Fruit fly (Drosophila melanogaster) whole organism, embryonic: ENCODE data around the gene Tlk.

Source experiments
- Atf-2 ChIP-seq: fragments of 200-800 bp; sonication (Bioruptor generic); optimal IDR thresholded peaks from 2 replicates; lab custom pipeline; 2016; ENCODE audit warnings: missing biosample characterization, missing genetic modification characterization
- CG10267 ChIP-seq: fragments of 200-800 bp; sonication (Bioruptor generic); optimal IDR thresholded peaks from 2 replicates; lab custom pipeline; 2018; ENCODE audit warnings: missing biosample characterization, mild to moderate bottlenecking, missing genetic modification characterization, moderate library complexity
- CG10366 ChIP-seq: fragments of 200-800 bp; sonication (Bioruptor generic); IDR thresholded peaks from 2 replicates; pipeline ENCODE4 v1.3.6; 2022; ENCODE audit warnings: missing biosample characterization, missing genetic modification characterization
- CG10462 ChIP-seq: fragments of 200-800 bp; sonication (Bioruptor generic); optimal IDR thresholded peaks from 2 replicates; lab custom pipeline; 2016; ENCODE audit warnings: missing biosample characterization, missing genetic modification characterization
- CG11504 ChIP-seq: fragments of 200-800 bp; sonication (Bioruptor generic); optimal IDR thresholded peaks from 3 replicates; lab custom pipeline; 2019; ENCODE audit warnings: missing biosample characterization, mild to moderate bottlenecking, missing genetic modification characterization, moderate library complexity
- CG12391 ChIP-seq: fragments of 200-800 bp; sonication (Bioruptor generic); optimal IDR thresholded peaks from 3 replicates; lab custom pipeline; 2018; ENCODE audit warnings: missing biosample characterization, mild to moderate bottlenecking, missing genetic modification characterization, moderate library complexity
- CG12659 ChIP-seq: fragments of 200-800 bp; sonication (Bioruptor generic); optimal IDR thresholded peaks from 3 replicates; lab custom pipeline; 2017; ENCODE audit warnings: mild to moderate bottlenecking, missing biosample characterization, missing genetic modification reagents, missing genetic modification characterization
- CG13296 ChIP-seq: fragments of 200-800 bp; sonication (Bioruptor generic); optimal IDR thresholded peaks from 3 replicates; lab custom pipeline; 2018; ENCODE audit warnings: missing biosample characterization, mild to moderate bottlenecking, missing genetic modification characterization
- CG13424 ChIP-seq: fragments of 200-800 bp; sonication (Bioruptor generic); optimal IDR thresholded peaks from 2 replicates; lab custom pipeline; 2019; ENCODE audit warnings: missing biosample characterization, mild to moderate bottlenecking, missing genetic modification characterization, moderate library complexity
- CG13775 ChIP-seq: fragments of 200-800 bp; sonication (Bioruptor generic); optimal IDR thresholded peaks from 3 replicates; lab custom pipeline; 2017; ENCODE audit warnings: missing biosample characterization, mild to moderate bottlenecking, missing genetic modification characterization
- CG15011 ChIP-seq: fragments of 200-800 bp; sonication (Bioruptor generic); optimal IDR thresholded peaks from 3 replicates; lab custom pipeline; 2018; ENCODE audit warnings: missing biosample characterization, mild to moderate bottlenecking, missing genetic modification characterization
- CG15073 ChIP-seq: fragments of 200-800 bp; sonication (Bioruptor generic); optimal IDR thresholded peaks from 2 replicates; lab custom pipeline; 2016; ENCODE audit warnings: missing biosample characterization, missing genetic modification characterization
- CG15269 ChIP-seq: fragments of 200-800 bp; sonication (Bioruptor generic); optimal IDR thresholded peaks from 2 replicates; lab custom pipeline; 2018; ENCODE audit warnings: missing biosample characterization, mild to moderate bottlenecking, missing genetic modification characterization, moderate library complexity
- CG15601 ChIP-seq: fragments of 200-800 bp; sonication (Bioruptor generic); optimal IDR thresholded peaks from 3 replicates; lab custom pipeline; 2019; ENCODE audit warnings: missing biosample characterization, mild to moderate bottlenecking, missing genetic modification characterization, moderate library complexity
- CG1602 ChIP-seq: fragments of 200-800 bp; sonication (Bioruptor generic); optimal IDR thresholded peaks from 3 replicates; lab custom pipeline; 2016; ENCODE audit warnings: missing biosample characterization, missing genetic modification characterization
- CG16863 ChIP-seq: fragments of 200-800 bp; sonication (Bioruptor generic); optimal IDR thresholded peaks from 3 replicates; lab custom pipeline; 2016; ENCODE audit warnings: missing biosample characterization, missing genetic modification characterization
- CG17385 ChIP-seq: fragments of 200-800 bp; sonication (Bioruptor generic); optimal IDR thresholded peaks from 3 replicates; lab custom pipeline; 2018; ENCODE audit warnings: missing biosample characterization, mild to moderate bottlenecking, missing genetic modification characterization
- CG18262 ChIP-seq: fragments of 200-800 bp; optimal IDR thresholded peaks from 3 replicates; lab custom pipeline; 2019; ENCODE audit warnings: missing biosample characterization, mild to moderate bottlenecking, missing genetic modification characterization, moderate library complexity
- CG18619 ChIP-seq: fragments of 200-800 bp; sonication (Bioruptor generic); optimal IDR thresholded peaks from 3 replicates; lab custom pipeline; 2017; ENCODE audit warnings: missing biosample characterization, mild to moderate bottlenecking, missing genetic modification characterization
- CG2678 ChIP-seq: fragments of 200-800 bp; sonication (Bioruptor generic); optimal IDR thresholded peaks from 3 replicates; lab custom pipeline; 2019; ENCODE audit warnings: missing biosample characterization, mild to moderate bottlenecking, missing genetic modification characterization, moderate library complexity
- CG30403 ChIP-seq: fragments of 200-800 bp; sonication (Bioruptor generic); optimal IDR thresholded peaks from 3 replicates; lab custom pipeline; 2016; ENCODE audit warnings: missing biosample characterization, missing genetic modification characterization
- CG6254 ChIP-seq: fragments of 200-800 bp; sonication (Bioruptor generic); optimal IDR thresholded peaks from 3 replicates; lab custom pipeline; 2017; ENCODE audit warnings: mild to moderate bottlenecking, missing biosample characterization, missing genetic modification reagents, missing genetic modification characterization
- CG8944 ChIP-seq: fragments of 200-800 bp; sonication (Bioruptor generic); optimal IDR thresholded peaks from 3 replicates; lab custom pipeline; 2016; ENCODE audit warnings: missing biosample characterization, missing genetic modification characterization
- CTCF ChIP-seq: fragments of 200-800 bp; sonication (Bioruptor generic); optimal IDR thresholded peaks from 2 replicates; lab custom pipeline; 2017; ENCODE audit warnings: missing biosample characterization, mild to moderate bottlenecking, missing genetic modification characterization, moderate library complexity
- CkIIα-i1 ChIP-seq: fragments of 200-800 bp; sonication (Bioruptor generic); IDR thresholded peaks from 2 replicates; pipeline ENCODE4 v1.3.6; 2022; ENCODE audit warnings: missing biosample characterization, missing genetic modification characterization
- Doc3 ChIP-seq: fragments of 200-800 bp; sonication (Bioruptor generic); IDR thresholded peaks from 3 replicates; pipeline ENCODE4 v1.3.6; 2022; ENCODE audit warnings: missing biosample characterization, missing genetic modification characterization; ENCODE audit not compliant: partially characterized antibody
- Ets97D ChIP-seq: fragments of 200-800 bp; sonication (Bioruptor generic); optimal IDR thresholded peaks from 3 replicates; lab custom pipeline; 2016; ENCODE audit warnings: missing biosample characterization, missing genetic modification characterization
- Fer2 ChIP-seq: fragments of 200-800 bp; sonication (Bioruptor generic); optimal IDR thresholded peaks from 2 replicates; lab custom pipeline; 2018; ENCODE audit warnings: missing biosample characterization, mild to moderate bottlenecking, missing genetic modification characterization, moderate library complexity
- Gug ChIP-seq: fragments of 200-800 bp; sonication (Bioruptor generic); IDR thresholded peaks from 4 replicates; pipeline ENCODE4 v1.3.6; 2022; ENCODE audit warnings: missing biosample characterization, missing genetic modification characterization
- HmgZ ChIP-seq: fragments of 200-800 bp; sonication (Bioruptor generic); optimal IDR thresholded peaks from 2 replicates; lab custom pipeline; 2018; ENCODE audit warnings: missing biosample characterization, mild to moderate bottlenecking, missing genetic modification characterization
- Hr51 ChIP-seq, 2 experiments: fragments of 200-800 bp; sonication (Bioruptor generic); optimal IDR thresholded peaks; 2 replicates in 1 of 2; 3 replicates in 1 of 2; lab custom pipeline; 2016 to 2018; ENCODE audit warnings: missing biosample characterization in 2 of 2, missing genetic modification characterization in 2 of 2, mild to moderate bottlenecking in 1 of 2, moderate library complexity in 1 of 2
- Hsf ChIP-seq: fragments of 200-800 bp; sonication (Bioruptor generic); optimal IDR thresholded peaks from 3 replicates; lab custom pipeline; 2016; ENCODE audit warnings: missing biosample characterization, missing genetic modification characterization
- Kr ChIP-seq: fragments of 200-800 bp; sonication (Bioruptor generic); optimal IDR thresholded peaks from 2 replicates; lab custom pipeline; 2017; ENCODE audit warnings: missing biosample characterization, mild to moderate bottlenecking, missing genetic modification characterization
- Med ChIP-seq: fragments of 200-800 bp; sonication (Bioruptor generic); peaks from one replicate; lab custom pipeline; 2016; ENCODE audit warnings: missing biosample characterization, missing genetic modification characterization, mild to moderate bottlenecking, inconsistent platforms, moderate library complexity
- Mes4 ChIP-seq: fragments of 200-800 bp; sonication (Bioruptor generic); optimal IDR thresholded peaks from 2 replicates; lab custom pipeline; 2016; ENCODE audit warnings: missing biosample characterization, missing genetic modification characterization
- Neu2 ChIP-seq: fragments of 200-800 bp; sonication (Bioruptor generic); optimal IDR thresholded peaks from 3 replicates; lab custom pipeline; 2016; ENCODE audit warnings: missing biosample characterization, missing genetic modification characterization, borderline replicate concordance
- Six4 ChIP-seq: fragments of 200-800 bp; sonication (Bioruptor generic); optimal IDR thresholded peaks from 2 replicates; lab custom pipeline; 2016; ENCODE audit warnings: missing biosample characterization, missing genetic modification characterization
- Ssrp ChIP-seq: fragments of 200-800 bp; sonication (Bioruptor generic); optimal IDR thresholded peaks from 2 replicates; lab custom pipeline; 2018; ENCODE audit warnings: missing biosample characterization, mild to moderate bottlenecking, missing genetic modification characterization, moderate library complexity
- cas ChIP-seq: fragments of 200-800 bp; sonication (Bioruptor generic); IDR thresholded peaks from 2 replicates; pipeline ENCODE4 v1.3.6; 2022; ENCODE audit warnings: missing biosample characterization, missing genetic modification characterization
- exex ChIP-seq: fragments of 200-800 bp; sonication (Bioruptor generic); optimal IDR thresholded peaks from 4 replicates; lab custom pipeline; 2018; ENCODE audit warnings: missing biosample characterization, mild to moderate bottlenecking, missing genetic modification characterization, moderate library complexity
- fd64A ChIP-seq: fragments of 200-800 bp; sonication (Bioruptor generic); optimal IDR thresholded peaks from 3 replicates; lab custom pipeline; 2018; ENCODE audit warnings: missing biosample characterization, mild to moderate bottlenecking, missing genetic modification characterization
- hb ChIP-seq: fragments of 200-800 bp; sonication (Bioruptor generic); IDR thresholded peaks from 3 replicates; pipeline ENCODE4 v1.3.6; 2022; ENCODE audit warnings: missing biosample characterization, missing genetic modification characterization; ENCODE audit not compliant: partially characterized antibody
- kni ChIP-seq: fragments of 200-800 bp; sonication (Bioruptor generic); optimal IDR thresholded peaks from 3 replicates; lab custom pipeline; 2017; ENCODE audit warnings: mild to moderate bottlenecking, missing biosample characterization, missing genetic modification reagents, missing genetic modification characterization
- nom ChIP-seq: fragments of 200-800 bp; sonication (Bioruptor generic); optimal IDR thresholded peaks from 2 replicates; lab custom pipeline; 2017; ENCODE audit warnings: missing biosample characterization, missing genetic modification characterization, mild to moderate bottlenecking, moderate library complexity, missing genetic modification reagents
- pum ChIP-seq: fragments of 200-800 bp; sonication (Bioruptor generic); optimal IDR thresholded peaks from 2 replicates; lab custom pipeline; 2016; ENCODE audit warnings: missing biosample characterization, missing genetic modification characterization
- row ChIP-seq: fragments of 200-800 bp; sonication (Bioruptor generic); IDR thresholded peaks from 3 replicates; pipeline ENCODE4 v1.3.6; 2022; ENCODE audit warnings: missing biosample characterization, missing genetic modification characterization
- slbo ChIP-seq: fragments of 200-800 bp; sonication (Bioruptor generic); IDR thresholded peaks from 2 replicates; pipeline ENCODE4 v1.3.6; 2022; ENCODE audit warnings: missing biosample characterization, missing genetic modification characterization
- tin ChIP-seq: fragments of 200-800 bp; sonication (Bioruptor generic); optimal IDR thresholded peaks from 3 replicates; lab custom pipeline; 2016; ENCODE audit warnings: missing biosample characterization, missing genetic modification characterization
- trh ChIP-seq: fragments of 200-800 bp; sonication (Bioruptor generic); optimal IDR thresholded peaks from 2 replicates; lab custom pipeline; 2016; ENCODE audit warnings: missing biosample characterization, missing genetic modification characterization

The Tlk gene

DNA sequence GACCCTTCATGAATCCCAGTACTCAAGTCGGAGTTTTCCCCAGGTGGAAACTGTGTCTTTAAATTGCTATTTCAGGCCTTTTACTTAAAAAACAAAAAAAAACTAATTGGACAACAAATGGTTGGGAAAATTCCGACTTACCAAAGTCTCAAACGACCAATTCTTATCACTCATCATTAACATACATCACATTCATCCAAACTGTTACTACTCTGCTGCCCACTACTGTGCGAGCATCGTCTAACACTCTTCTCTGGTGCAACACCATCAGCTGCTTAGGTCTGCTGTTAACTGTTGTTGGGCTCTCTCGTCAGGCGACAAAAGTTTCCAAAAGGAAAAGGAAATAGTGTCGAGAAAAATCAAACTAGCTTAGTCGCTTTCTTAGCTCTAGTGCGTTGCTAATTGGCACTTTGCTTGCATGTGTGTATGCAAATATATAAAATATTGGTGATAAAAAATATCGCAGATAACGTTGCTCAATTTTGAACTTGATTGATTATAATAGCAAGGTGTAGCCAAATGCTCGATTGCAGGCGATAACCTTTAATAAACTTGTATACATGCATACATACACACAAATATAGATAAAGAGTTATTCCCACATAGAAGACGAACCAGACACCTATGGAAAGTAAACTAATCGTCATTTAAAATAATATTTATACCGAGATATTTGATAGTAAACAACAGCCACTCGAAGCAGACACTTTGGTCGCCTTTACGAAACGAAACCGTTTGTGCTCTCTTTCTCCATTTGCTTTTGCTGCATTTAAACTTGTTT is 25.6 kb upstream of the Tlk start (continued):
- peak; percentile 74 for TF ChIP-seq CG12391 (tag; lab: Kevin White, UChicago)
- TF ChIP-seq Ssrp = peak; percentile 75
- TF ChIP-seq CG8944 = peak; percentile 8
- TF ChIP-seq CG30403 (GFP tag; lab: Kevin White, UChicago) = peak; percentile 71
- no peak for TF ChIP-seq hb (GFP tag; lab: Robert Waterston, UW)
- peak; percentile 77 for TF ChIP-seq CG2678 (tag; lab: Kevin White, UChicago)
- TF ChIP-seq CG15601 (tag; lab: Kevin White, UChicago) = peak; percentile 59
- no peak for TF ChIP-seq Neu2
- TF ChIP-seq Gug (GFP tag; lab: Robert Waterston, UW) = 0 out of 4 replicates have a peak, but pooled peaks have one; percentile 3
- TF ChIP-seq CG13775 (GFP tag; lab: Kevin White, UChicago) = peak; percentile 44
- peak in 1 of 2 experiments; percentile 70 for TF ChIP-seq Hr51 (GFP tag; optimal IDR thresholded peaks at IDR 0.05; lab: Kevin White, UChicago)
- TF ChIP-seq pum (GFP tag; lab: Kevin White, UChicago) = peak; percentile 26
- TF ChIP-seq Atf-2 = peak; percentile 48
- peak; percentile 29 for TF ChIP-seq CG17385
- TF ChIP-seq Doc3 (GFP tag; lab: Robert Waterston, UW) = no peak
- TF ChIP-seq HmgZ = peak; percentile 11
- TF ChIP-seq cas (GFP tag; lab: Robert Waterston, UW) = no peak
- TF ChIP-seq exex (tag; lab: Kevin White, UChicago) = peak; percentile 26
- peak; percentile 51 for TF ChIP-seq Six4 (GFP tag; lab: Kevin White, UChicago)
- TF ChIP-seq Med (GFP tag; lab: Kevin White, UChicago) = peak; percentile 77
- peak; percentile 2 for TF ChIP-seq Mes4
- peak; percentile 85 for TF ChIP-seq CG18262 (tag; lab: Kevin White, UChicago)
- TF ChIP-seq Hsf = peak; percentile 42
- TF ChIP-seq CG10366 (GFP tag; lab: Robert Waterston, UW) = peak; percentile 32; the same call in 1 of the 2 replicates
- no peak for TF ChIP-seq CTCF
- TF ChIP-seq CkIIα-i1 = no peak
- TF ChIP-seq Fer2 (tag; lab: Kevin White, UChicago) = no peak
- peak; percentile 24 for TF ChIP-seq Ets97D
- peak; percentile 42 for TF ChIP-seq tin (GFP tag; lab: Kevin White, UChicago)
- TF ChIP-seq nom (GFP tag; lab: Kevin White, UChicago) = no peak
- TF ChIP-seq CG6254 (GFP tag; lab: Kevin White, UChicago) = peak; percentile 51
- no peak for TF ChIP-seq CG13296 (GFP tag; lab: Kevin White, UChicago)
- TF ChIP-seq CG1602 (GFP tag; lab: Kevin White, UChicago) = peak; percentile 40
- peak; percentile 49 for TF ChIP-seq CG10267 (tag; lab: Kevin White, UChicago)
- TF ChIP-seq CG10462 (GFP tag; lab: Kevin White, UChicago) = peak; percentile 2
- peak; percentile 73 for TF ChIP-seq kni (GFP tag; lab: Kevin White, UChicago)
- peak; percentile 48 for TF ChIP-seq CG15269 (tag; lab: Kevin White, UChicago)
- no peak for TF ChIP-seq Kr (GFP tag; lab: Kevin White, UChicago)
- no peak for TF ChIP-seq trh
- peak; percentile 29 for TF ChIP-seq fd64A (GFP tag; lab: Kevin White, UChicago)
- peak; percentile 54 for TF ChIP-seq CG16863 (GFP tag; lab: Kevin White, UChicago)
- TF ChIP-seq slbo (GFP tag; lab: Robert Waterston, UW) = peak; percentile 11; the same call in 1 of the 2 replicates
- peak; percentile 62 for TF ChIP-seq row (GFP tag; lab: Robert Waterston, UW)
- TF ChIP-seq CG15011 (GFP tag; lab: Kevin White, UChicago) = peak; percentile 33
- peak; percentile 63 for TF ChIP-seq CG12659 (GFP tag; lab: Kevin White, UChicago)
- TF ChIP-seq CG11504 (tag; lab: Kevin White, UChicago) = peak; percentile 74
- TF ChIP-seq CG13424 (tag; lab: Kevin White, UChicago) = peak; percentile 67
- peak; percentile 72 for TF ChIP-seq CG15073 (GFP tag; lab: Kevin White, UChicago)
- TF ChIP-seq CG18619 (GFP tag; lab: Kevin White, UChicago) = peak; percentile 39
